Worm (Caenorhabditis elegans) whole organism, L4 larva: ENCODE results near the gene T26H8.5.
A peak's percentile ranks its signal among the peaks of the same experiment; 100 is the strongest.

Experiments
- F10B5.3 ChIP-seq: sonication (generic microtip); optimal IDR thresholded peaks from 2 replicates; lab custom pipeline; 2016; ENCODE audit warnings: mild to moderate bottlenecking, missing genetic modification characterization, missing compliant biosample characterization
- F49E8.2 ChIP-seq: sonication (generic microtip); optimal IDR thresholded peaks from 2 replicates; lab custom pipeline; 2016; ENCODE audit warnings: missing compliant biosample characterization, mild to moderate bottlenecking, missing genetic modification characterization, borderline replicate concordance
- R02D3.7 ChIP-seq: fragments of 150-350 bp; sonication (generic microtip); optimal IDR thresholded peaks from 3 replicates; lab custom pipeline; 2014; ENCODE audit warnings: missing biosample characterization, missing genetic modification characterization
- T26A8.4 ChIP-seq: fragments of 200-800 bp; sonication (Bioruptor generic); IDR thresholded peaks from 2 replicates; pipeline ENCODE4 v1.3.6; 2022; ENCODE audit warnings: missing genetic modification characterization, missing compliant biosample characterization
- Y48G9A.11 ChIP-seq: fragments of 200-800 bp; sonication (Bioruptor generic); IDR thresholded peaks from 2 replicates; pipeline ENCODE4 v1.3.6; 2022; ENCODE audit warnings: missing genetic modification reagents, missing genetic modification characterization, missing compliant biosample characterization
- ZK337.2 ChIP-seq: fragments of 200-800 bp; sonication (Bioruptor generic); IDR thresholded peaks from 2 replicates; pipeline ENCODE4 v1.3.6; 2022; ENCODE audit warnings: missing genetic modification reagents, missing genetic modification characterization, missing compliant biosample characterization
- ZK546.5 ChIP-seq, 2 experiments: sonication (generic microtip); optimal IDR thresholded peaks; 2 replicates each; lab custom pipeline; 2017; ENCODE audit warnings: missing biosample characterization in 2 of 2, missing genetic modification characterization in 2 of 2
- aly-2 ChIP-seq: sonication (generic microtip); optimal IDR thresholded peaks from 2 replicates; lab custom pipeline; 2018; ENCODE audit warnings: missing biosample characterization, missing genetic modification characterization
- attf-4 ChIP-seq: sonication (generic microtip); optimal IDR thresholded peaks from 3 replicates; lab custom pipeline; 2017; ENCODE audit warnings: missing biosample characterization, missing genetic modification characterization
- ceh-62 ChIP-seq: sonication (generic microtip); optimal IDR thresholded peaks from 2 replicates; lab custom pipeline; 2017; ENCODE audit warnings: missing biosample characterization, missing genetic modification characterization
- ceh-82 ChIP-seq: sonication (generic microtip); optimal IDR thresholded peaks from 2 replicates; lab custom pipeline; 2017; ENCODE audit warnings: missing biosample characterization, missing genetic modification characterization
- ces-1 ChIP-seq: fragments of 150-350 bp; sonication (generic microtip); optimal IDR thresholded peaks from 4 replicates; lab custom pipeline; 2014; ENCODE audit warnings: missing biosample characterization, missing genetic modification reagents, missing genetic modification characterization
- cey-2 ChIP-seq: sonication (generic microtip); optimal IDR thresholded peaks from 3 replicates; lab custom pipeline; 2017; ENCODE audit warnings: missing genetic modification characterization, mild to moderate bottlenecking, missing compliant biosample characterization, antibody characterized with exemption, borderline replicate concordance; ENCODE audit not compliant: insufficient read depth
- ctbp-1 ChIP-seq: fragments of 200-800 bp; sonication (Bioruptor generic); IDR thresholded peaks from 2 replicates; pipeline ENCODE4 v1.3.6; 2022; ENCODE audit warnings: missing genetic modification reagents, missing genetic modification characterization, missing compliant biosample characterization
- daf-12 ChIP-seq: fragments of 150-350 bp; optimal IDR thresholded peaks from 2 replicates; lab custom pipeline; 2014; ENCODE audit warnings: missing biosample characterization, missing genetic modification reagents, missing genetic modification characterization
- daf-8 ChIP-seq: fragments of 200-800 bp; sonication (Bioruptor generic); IDR thresholded peaks from 2 replicates; pipeline ENCODE4 v1.3.6; 2022; ENCODE audit warnings: missing genetic modification characterization, missing compliant biosample characterization
- dmd-6 ChIP-seq: fragments of 200-800 bp; sonication (Bioruptor generic); IDR thresholded peaks from 2 replicates; pipeline ENCODE4 v1.3.6; 2022; ENCODE audit warnings: missing genetic modification reagents, missing genetic modification characterization, missing compliant biosample characterization
- dmd-8 ChIP-seq: fragments of 200-800 bp; sonication (Bioruptor generic); IDR thresholded peaks from 2 replicates; pipeline ENCODE4 v1.3.6; 2022; ENCODE audit warnings: missing genetic modification characterization, missing compliant biosample characterization
- duxl-1 ChIP-seq: sonication (generic microtip); optimal IDR thresholded peaks from 2 replicates; lab custom pipeline; 2016; ENCODE audit warnings: mild to moderate bottlenecking, missing genetic modification characterization, moderate library complexity, missing compliant biosample characterization; ENCODE audit not compliant: poor library complexity
- dve-1 ChIP-seq: sonication (generic microtip); optimal IDR thresholded peaks from 2 replicates; lab custom pipeline; 2017; ENCODE audit warnings: antibody characterized with exemption, mild to moderate bottlenecking, missing genetic modification characterization, missing compliant biosample characterization; ENCODE audit not compliant: insufficient read depth
- fos-1 ChIP-seq: fragments of 150-350 bp; optimal IDR thresholded peaks from 2 replicates; lab custom pipeline; 2014; ENCODE audit warnings: missing biosample characterization, missing genetic modification characterization
- hif-1 ChIP-seq, 2 experiments: sonication (generic microtip); optimal IDR thresholded peaks; 2 replicates each; lab custom pipeline; 2016 to 2017; ENCODE audit warnings: missing compliant biosample characterization in 2 of 2, missing genetic modification characterization in 2 of 2, missing genetic modification reagents in 2 of 2, missing genotype in 2 of 2, mild to moderate bottlenecking in 1 of 2
- hlh-11 ChIP-seq: fragments of 200-800 bp; sonication (Bioruptor generic); optimal IDR thresholded peaks from 2 replicates; lab custom pipeline; 2018; ENCODE audit warnings: mild to moderate bottlenecking, missing genetic modification characterization, missing compliant biosample characterization
- hlh-30 ChIP-seq: sonication (generic microtip); optimal IDR thresholded peaks from 2 replicates; lab custom pipeline; 2017; ENCODE audit warnings: antibody characterized with exemption, mild to moderate bottlenecking, missing genetic modification characterization, missing compliant biosample characterization; ENCODE audit not compliant: insufficient read depth
- hmg-1.1 ChIP-seq: fragments of 200-800 bp; sonication (Bioruptor generic); IDR thresholded peaks from 2 replicates; pipeline ENCODE4 v1.3.6; 2022; ENCODE audit warnings: missing genetic modification reagents, missing genetic modification characterization, missing compliant biosample characterization
- lin-1 ChIP-seq: fragments of 200-800 bp; sonication (Bioruptor generic); IDR thresholded peaks from 2 replicates; pipeline ENCODE4 v1.3.6; 2022; ENCODE audit warnings: missing genetic modification reagents, missing genetic modification characterization, missing compliant biosample characterization
- lin-13 ChIP-seq: fragments of 150-350 bp; optimal IDR thresholded peaks from 2 replicates; lab custom pipeline; 2014; ENCODE audit warnings: missing biosample characterization, missing genetic modification reagents, missing genetic modification characterization
- lin-15B ChIP-seq: fragments of 150-350 bp; sonication (generic microtip); optimal IDR thresholded peaks from 3 replicates; lab custom pipeline; 2014; ENCODE audit warnings: missing biosample characterization, missing genetic modification characterization
- lin-29 ChIP-seq: fragments of 200-800 bp; sonication (Bioruptor generic); IDR thresholded peaks from 2 replicates; pipeline ENCODE4 v1.3.6; 2022; ENCODE audit warnings: missing genetic modification reagents, missing genetic modification characterization, missing compliant biosample characterization
- lin-39 ChIP-seq: fragments of 150-350 bp; optimal IDR thresholded peaks from 2 replicates; lab custom pipeline; 2014; ENCODE audit warnings: missing biosample characterization, missing genetic modification reagents, missing genetic modification characterization
- mdt-29 ChIP-seq: fragments of 200-800 bp; sonication (Bioruptor generic); IDR thresholded peaks from 2 replicates; pipeline ENCODE4 v1.3.6; 2022; ENCODE audit warnings: missing genetic modification reagents, missing genetic modification characterization, missing compliant biosample characterization
- nhr-25 ChIP-seq: sonication (generic microtip); optimal IDR thresholded peaks from 2 replicates; lab custom pipeline; 2017; ENCODE audit warnings: missing genetic modification characterization, mild to moderate bottlenecking, missing compliant biosample characterization, antibody characterized with exemption, moderate library complexity, borderline replicate concordance; ENCODE audit not compliant: insufficient read depth
- nhr-28 ChIP-seq: fragments of 150-350 bp; optimal IDR thresholded peaks from 2 replicates; lab custom pipeline; 2014; ENCODE audit warnings: missing biosample characterization, missing genetic modification characterization
- nhr-41 ChIP-seq: fragments of 200-800 bp; sonication (Bioruptor generic); IDR thresholded peaks from 2 replicates; pipeline ENCODE4 v1.3.6; 2022; ENCODE audit warnings: missing genetic modification reagents, missing genetic modification characterization, missing compliant biosample characterization
- nhr-6 ChIP-seq: fragments of 150-350 bp; optimal IDR thresholded peaks from 2 replicates; lab custom pipeline; 2014; ENCODE audit warnings: missing biosample characterization, missing genetic modification characterization
- nhr-76 ChIP-seq: fragments of 150-350 bp; optimal IDR thresholded peaks from 2 replicates; lab custom pipeline; 2014; ENCODE audit warnings: missing biosample characterization, missing genetic modification characterization
- nhr-77 ChIP-seq: fragments of 150-350 bp; optimal IDR thresholded peaks from 2 replicates; lab custom pipeline; 2014; ENCODE audit warnings: missing biosample characterization, missing genetic modification characterization
- pha-4 ChIP-seq, 2 experiments: fragments of 150-350 bp in 1 of 2; fragments of 200-800 bp in 1 of 2; sonication (Bioruptor generic) in 1 of 2; IDR thresholded peaks in 1 of 2; optimal IDR thresholded peaks in 1 of 2; 2 replicates each; pipeline versions ENCODE4 v1.3.6 to Lab custom; 2014 to 2022; ENCODE audit warnings: missing genetic modification characterization in 2 of 2, missing genetic modification reagents in 2 of 2, missing biosample characterization in 1 of 2, missing compliant biosample characterization in 1 of 2
- rbr-2 ChIP-seq: sonication (generic microtip); optimal IDR thresholded peaks from 2 replicates; lab custom pipeline; 2016; ENCODE audit warnings: missing genotype, missing genetic modification characterization, missing compliant biosample characterization
- saeg-2 ChIP-seq: fragments of 200-800 bp; sonication (Bioruptor generic); IDR thresholded peaks from 2 replicates; pipeline ENCODE4 v1.3.6; 2022; ENCODE audit warnings: missing genetic modification reagents, missing genetic modification characterization, missing compliant biosample characterization
- sdz-12 ChIP-seq: fragments of 200-800 bp; sonication (Bioruptor generic); optimal IDR thresholded peaks from 2 replicates; lab custom pipeline; 2018; ENCODE audit warnings: mild to moderate bottlenecking, missing genetic modification characterization, missing compliant biosample characterization
- snpc-4 ChIP-seq: fragments of 150-350 bp; optimal IDR thresholded peaks from 2 replicates; lab custom pipeline; 2014; ENCODE audit warnings: missing biosample characterization, missing genetic modification characterization
- spr-1 ChIP-seq: sonication (generic microtip); optimal IDR thresholded peaks from 2 replicates; lab custom pipeline; 2016; ENCODE audit warnings: mild to moderate bottlenecking, missing genetic modification characterization, missing compliant biosample characterization
- tag-97 ChIP-seq: fragments of 200-800 bp; sonication (Bioruptor generic); IDR thresholded peaks from 2 replicates; pipeline ENCODE4 v1.3.6; 2022; ENCODE audit warnings: missing genetic modification characterization, missing compliant biosample characterization
- tra-1 ChIP-seq: fragments of 200-800 bp; sonication (Bioruptor generic); IDR thresholded peaks from 2 replicates; pipeline ENCODE4 v1.3.6; 2022; ENCODE audit warnings: missing genetic modification reagents, missing genetic modification characterization, missing compliant biosample characterization
- unc-130 ChIP-seq: sonication (generic microtip); optimal IDR thresholded peaks from 2 replicates; lab custom pipeline; 2016; ENCODE audit warnings: missing genetic modification reagents, missing genetic modification characterization, missing compliant biosample characterization
- unc-39 ChIP-seq: sonication (generic microtip); optimal IDR thresholded peaks from 2 replicates; lab custom pipeline; 2017; ENCODE audit warnings: missing biosample characterization, missing genetic modification characterization
- unc-62 ChIP-seq, 3 experiments: fragments of 150-350 bp in 1 of 3; sonication (generic microtip); optimal IDR thresholded peaks in 2 of 3; peaks in 1 of 3; 1 replicate in 1 of 3; 2 replicates in 2 of 3; lab custom pipeline; 2014 to 2017; ENCODE audit warnings: missing biosample characterization in 3 of 3, missing genetic modification characterization in 3 of 3, missing genetic modification reagents in 3 of 3, missing genotype in 1 of 3
- zfp-3 ChIP-seq: fragments of 200-800 bp; sonication (Bioruptor generic); conservative IDR thresholded peaks from 2 replicates; pipeline ENCODE4 v1.3.6; 2022; ENCODE audit warnings: missing genetic modification reagents, missing genetic modification characterization, missing compliant biosample characterization
- zip-11 ChIP-seq: fragments of 200-800 bp; sonication (Bioruptor generic); IDR thresholded peaks from 2 replicates; pipeline ENCODE4 v1.3.6; 2022; ENCODE audit warnings: missing genetic modification characterization, missing compliant biosample characterization
- ztf-7 ChIP-seq: fragments of 150-350 bp; optimal IDR thresholded peaks from 2 replicates; lab custom pipeline; 2014; ENCODE audit warnings: missing biosample characterization, missing genetic modification characterization

Gene T26H8.5

ce11 chrV:15318638-15319037 lies 13.2 kb upstream of the T26H8.5 start, which contains the start of gene nhr-291 (continued):
- no peak for TF ChIP-seq daf-12
- TF ChIP-seq zfp-3 (GFP tag; lab: Robert Waterston, UW) = no peak
- TF ChIP-seq hlh-11 (tag; lab: Kevin White, UChicago) = peak; percentile 77
- TF ChIP-seq pha-4 (GFP tag; IDR thresholded peaks at IDR 0.05; lab: Robert Waterston, UW) = no peak
- no peak for TF ChIP-seq pha-4 (tag; optimal IDR thresholded peaks at IDR 0.05; lab: Kevin White, UChicago)
- TF ChIP-seq tag-97 (GFP tag; lab: Robert Waterston, UW) = no peak
- no peak for TF ChIP-seq unc-62 (GFP tag; optimal IDR thresholded peaks at IDR 0.05 in 1 of 2; lab: Kevin White, UChicago)
- TF ChIP-seq unc-62 (tag; optimal IDR thresholded peaks at IDR 0.05; lab: Kevin White, UChicago) = no peak
- no peak for TF ChIP-seq R02D3.7 (tag; lab: Kevin White, UChicago)
- TF ChIP-seq spr-1 (tag; lab: Kevin White, UChicago) = no peak
- no peak for TF ChIP-seq nhr-76 (tag; lab: Kevin White, UChicago)
- TF ChIP-seq aly-2 (tag; lab: Kevin White, UChicago) = no peak
- no peak for TF ChIP-seq ceh-82 (tag; lab: Kevin White, UChicago)
- no peak for TF ChIP-seq hif-1 (tag; optimal IDR thresholded peaks at IDR 0.05; lab: Kevin White, UChicago)
- TF ChIP-seq cey-2 = no peak
- no peak for TF ChIP-seq ZK546.5 (tag; optimal IDR thresholded peaks at IDR 0.05; lab: Kevin White, UChicago)
- no peak for TF ChIP-seq T26A8.4 (GFP tag; lab: Robert Waterston, UW)
- TF ChIP-seq zip-11 (GFP tag; lab: Robert Waterston, UW) = no peak
- no peak for TF ChIP-seq lin-39 (tag; lab: Kevin White, UChicago)
- no peak for TF ChIP-seq F49E8.2 (tag; lab: Kevin White, UChicago)
- no peak for TF ChIP-seq nhr-25 (tag; lab: Kevin White, UChicago)
- TF ChIP-seq fos-1 (tag; lab: Kevin White, UChicago) = no peak
- no peak for TF ChIP-seq sdz-12 (GFP tag; lab: Kevin White, UChicago)
- no peak for TF ChIP-seq nhr-6
- no peak for TF ChIP-seq lin-15B (tag; lab: Kevin White, UChicago)
- TF ChIP-seq tra-1 = peak; percentile 56; the same call in 1 of the 2 replicates
- no peak for TF ChIP-seq mdt-29 (GFP tag; lab: Robert Waterston, UW)
- no peak for TF ChIP-seq attf-4 (tag; lab: Kevin White, UChicago)
- TF ChIP-seq unc-39 (tag; lab: Kevin White, UChicago) = no peak
- TF ChIP-seq lin-1 (GFP tag; lab: Robert Waterston, UW) = peak; percentile 85
- TF ChIP-seq duxl-1 (tag; lab: Kevin White, UChicago) = no peak
- TF ChIP-seq nhr-41 (GFP tag; lab: Robert Waterston, UW) = no peak
- TF ChIP-seq ztf-7 (tag; lab: Kevin White, UChicago) = no peak
- TF ChIP-seq ZK337.2 (GFP tag; lab: Robert Waterston, UW) = no peak
- TF ChIP-seq dmd-8 (GFP tag; lab: Robert Waterston, UW) = no peak
- peak; percentile 80 for TF ChIP-seq dve-1
- no peak for TF ChIP-seq unc-130 (GFP tag; lab: Kevin White, UChicago)
- no peak for TF ChIP-seq lin-13 (GFP tag; lab: Kevin White, UChicago)
- peak; percentile 96 for TF ChIP-seq nhr-28 (tag; lab: Kevin White, UChicago)
- TF ChIP-seq Y48G9A.11 = no peak
- TF ChIP-seq dmd-6 = peak; percentile 97
- no peak for TF ChIP-seq hmg-1.1
- TF ChIP-seq daf-8 (GFP tag; lab: Robert Waterston, UW) = no peak
- TF ChIP-seq saeg-2 (GFP tag; lab: Robert Waterston, UW) = no peak
- no peak for TF ChIP-seq F10B5.3
- no peak for TF ChIP-seq ctbp-1 (GFP tag; lab: Robert Waterston, UW)
- TF ChIP-seq ceh-62 (tag; lab: Kevin White, UChicago) = no peak
- no peak for TF ChIP-seq ces-1
- peak; percentile 96 for TF ChIP-seq nhr-77 (tag; lab: Kevin White, UChicago)
- TF ChIP-seq snpc-4 = no peak
- no peak for TF ChIP-seq hlh-30 (tag; lab: Kevin White, UChicago)
- TF ChIP-seq lin-29 (GFP tag; lab: Robert Waterston, UW) = no peak
- TF ChIP-seq rbr-2 (tag; lab: Kevin White, UChicago) = no peak
